Fruit fly (Drosophila melanogaster): Measurements from ENCODE around the gene Fdx2.

The Fdx2 gene

DNA sequence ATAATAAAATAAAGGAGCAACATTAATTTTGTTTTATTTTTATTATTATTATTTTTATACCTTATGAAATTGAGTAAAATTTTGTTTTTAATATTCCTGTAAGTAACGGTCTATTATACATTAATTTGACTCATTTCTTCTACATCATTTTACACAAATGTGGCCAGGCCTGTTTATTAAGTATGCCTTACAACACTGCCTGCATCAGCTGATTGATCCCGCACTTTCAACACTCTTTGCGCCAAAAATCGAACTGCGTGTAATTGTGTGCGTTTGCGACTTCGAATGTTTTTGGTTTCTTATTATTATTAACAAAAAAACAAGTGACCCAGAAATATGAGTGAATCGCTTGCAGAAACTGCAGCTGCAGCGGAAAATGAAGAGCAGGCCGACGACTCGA, 21.0 kb downstream of the Fdx2 start, which contains the start of gene Claspin (continued):
- TF ChIP-seq CG6765 (GFP tag; optimal IDR thresholded peaks at IDR 0.05) (no peak), CG11085 (GFP tag; IDR thresholded peaks at IDR 0.05) (no peak), zf30C (GFP tag; optimal IDR thresholded peaks at IDR 0.05) (no peak), CG10147 (GFP tag; optimal IDR thresholded peaks at IDR 0.05) (no peak), CG6689 (GFP tag; IDR thresholded peaks at IDR 0.05) (no peak), CG5245 (GFP tag; optimal IDR thresholded peaks at IDR 0.05) (no peak), eyg (GFP tag; optimal IDR thresholded peaks at IDR 0.05) (no peak), CG2875 (GFP tag; optimal IDR thresholded peaks at IDR 0.05) (no peak), CG6654 (GFP tag; optimal IDR thresholded peaks at IDR 0.05) (no peak), CG32532 (GFP tag; IDR thresholded peaks at IDR 0.05) (no peak; the same call in 1 of the 2 replicates), CG8089 (GFP tag; optimal IDR thresholded peaks at IDR 0.05) (peak; percentile 33), CG8924 (tag; optimal IDR thresholded peaks at IDR 0.05) (peak; percentile 14), ro (GFP tag; IDR thresholded peaks at IDR 0.05) (no peak), pita (GFP tag; optimal IDR thresholded peaks at IDR 0.05) (no peak), CG8359 (GFP tag; optimal IDR thresholded peaks at IDR 0.05; ENCODE audit: borderline replicate concordance) (no peak), CG17912 (GFP tag; optimal IDR thresholded peaks at IDR 0.05) (peak; percentile 54), exex (tag; optimal IDR thresholded peaks at IDR 0.05) (peak; percentile 14), CG18764 (GFP tag; optimal IDR thresholded peaks at IDR 0.05) (no peak), ham (GFP tag; IDR thresholded peaks at IDR 0.05) (no peak), PHDP (tag; optimal IDR thresholded peaks at IDR 0.05) (peak; percentile 40), ase (GFP tag; IDR thresholded peaks at IDR 0.05) (no peak), tna (GFP tag; IDR thresholded peaks at IDR 0.05; ENCODE audit: partially characterized antibody) (no peak), jigr1 (GFP tag; IDR thresholded peaks at IDR 0.05) (no peak), toy (GFP tag; IDR thresholded peaks at IDR 0.05) (no peak), Hr51 (GFP tag; optimal IDR thresholded peaks at IDR 0.05) (peak in 1 of 2 experiments; percentile 29), CG42726 (GFP tag; IDR thresholded peaks at IDR 0.05; ENCODE audit: partially characterized antibody) (peak; percentile 26; the same call in 1 of the 2 replicates), ac (GFP tag; optimal IDR thresholded peaks at IDR 0.05) (no peak), tll (GFP tag; optimal IDR thresholded peaks at IDR 0.05) (no peak), CTCF (GFP tag; optimal IDR thresholded peaks at IDR 0.05) (peak; percentile 44), Dref (GFP tag; IDR thresholded peaks at IDR 0.05) (peak; percentile 38), Sox100B (GFP tag; optimal IDR thresholded peaks at IDR 0.05) (no peak), zen (tag; optimal IDR thresholded peaks at IDR 0.05) (no peak), CG13296 (GFP tag; optimal IDR thresholded peaks at IDR 0.05) (no peak), dm (GFP tag; optimal IDR thresholded peaks at IDR 0.05) (peak; percentile 22), fu2 (GFP tag; optimal IDR thresholded peaks at IDR 0.05) (peak; percentile 43), Dad (GFP tag; optimal IDR thresholded peaks at IDR 0.05) (no peak), Meics (GFP tag; optimal IDR thresholded peaks at IDR 0.05) (no peak), CG14860 (GFP tag; IDR thresholded peaks at IDR 0.05; ENCODE audit: partially characterized antibody) (no peak), aop (GFP tag; IDR thresholded peaks at IDR 0.05) (no peak), seq (GFP tag; IDR thresholded peaks at IDR 0.05) (no peak), Dip3 (GFP tag; optimal IDR thresholded peaks at IDR 0.05) (peak; percentile 58), lov (optimal IDR thresholded peaks at IDR 0.05) (no peak), lov (GFP tag; IDR thresholded peaks at IDR 0.05) (no peak), stwl (tag; optimal IDR thresholded peaks at IDR 0.05) (peak; percentile 72), NC2α (GFP tag; optimal IDR thresholded peaks at IDR 0.05) (no peak), ash1 (GFP tag; optimal IDR thresholded peaks at IDR 0.05) (no peak), Pdp1 (GFP tag; optimal IDR thresholded peaks at IDR 0.05) (peak in 1 of 2 experiments; percentile 37), disco-r (GFP tag; optimal IDR thresholded peaks at IDR 0.05) (no peak), CG4282 (GFP tag; optimal IDR thresholded peaks at IDR 0.05) (peak; percentile 50), bab2 (GFP tag; optimal IDR thresholded peaks at IDR 0.05) (no peak), Bgb (GFP tag; IDR thresholded peaks at IDR 0.05; ENCODE audit: partially characterized antibody) (peak; percentile 65), run (tag; optimal IDR thresholded peaks at IDR 0.05) (no peak)
